Worm (Caenorhabditis elegans): Measurements from ENCODE around the gene hst-6.

The hst-6 gene

ce11 chrX:5279170-5279635 is 3.8 kb downstream of the hst-6 start, which contains the start of gene Y34B4A.2 (continued):
- TF ChIP-seq ztf-11 (tag; optimal IDR thresholded peaks at IDR 0.05) (no peak), lin-13 (GFP tag; optimal IDR thresholded peaks at IDR 0.05) (no peak), nhr-19 (GFP tag; conservative IDR thresholded peaks at IDR 0.05) (no peak), nhr-47 (tag; optimal IDR thresholded peaks at IDR 0.05) (peak; percentile 50), nhr-77 (tag; optimal IDR thresholded peaks at IDR 0.05) (no peak), elt-2 (tag; optimal IDR thresholded peaks at IDR 0.05) (peak; percentile 62), ceh-82 (tag; optimal IDR thresholded peaks at IDR 0.05) (no peak)

- no peak for TF ChIP-seq Y116A8C.19 (tag; optimal IDR thresholded peaks at IDR 0.05; ENCODE audit: borderline replicate concordance)
- no peak for TF ChIP-seq fos-1 (tag; optimal IDR thresholded peaks at IDR 0.05)
- no peak for TF ChIP-seq tlp-1 (tag; optimal IDR thresholded peaks at IDR 0.05)
- TF ChIP-seq ceh-90 (tag; optimal IDR thresholded peaks at IDR 0.05): no peak
- TF ChIP-seq ceh-82 (tag; optimal IDR thresholded peaks at IDR 0.05): no peak
- no peak for TF ChIP-seq sup-37 (GFP tag; optimal IDR thresholded peaks at IDR 0.05)
Measured at ce11 chrX:5279674-5280073, 4.3 kb downstream of the hst-6 start, which contains the start of gene rga-8. Gene rga-8 (minus strand): TSS chrX:5279774.

- TF ChIP-seq snu-23 (GFP tag; optimal IDR thresholded peaks at IDR 0.05): no peak
- no peak for TF ChIP-seq nhr-76 (tag; optimal IDR thresholded peaks at IDR 0.05)
- no peak for TF ChIP-seq lin-14 (GFP tag; optimal IDR thresholded peaks at IDR 0.05)
- TF ChIP-seq snpc-4 (tag; optimal IDR thresholded peaks at IDR 0.05): no peak
- TF ChIP-seq pag-3 (tag; optimal IDR thresholded peaks at IDR 0.05; ENCODE audit: borderline replicate concordance, insufficient read depth): no peak
- TF ChIP-seq zip-4 (GFP tag; optimal IDR thresholded peaks at IDR 0.05): no peak
- no peak for TF ChIP-seq sptf-1 (tag; optimal IDR thresholded peaks at IDR 0.05)
- no peak for TF ChIP-seq hlh-4 (tag; optimal IDR thresholded peaks at IDR 0.05)
- TF ChIP-seq ets-5 (GFP tag; IDR thresholded peaks at IDR 0.05): no peak
- no peak for TF ChIP-seq nhr-90 (tag; optimal IDR thresholded peaks at IDR 0.05; ENCODE audit: poor library complexity)
- TF ChIP-seq elt-3 (tag; optimal IDR thresholded peaks at IDR 0.05): no peak
- no peak for TF ChIP-seq lin-35 (GFP tag; optimal IDR thresholded peaks at IDR 0.05)
- TF ChIP-seq elt-2 (tag; optimal IDR thresholded peaks at IDR 0.05): no peak
- TF ChIP-seq mab-9 (GFP tag; IDR thresholded peaks at IDR 0.05): no peak
- TF ChIP-seq unc-130 (tag; optimal IDR thresholded peaks at IDR 0.05): no peak
- no peak for TF ChIP-seq unc-98 (GFP tag; IDR thresholded peaks at IDR 0.05)
- TF ChIP-seq fos-1 (tag; optimal IDR thresholded peaks at IDR 0.05): no peak
- no peak for TF ChIP-seq lir-3 (tag; optimal IDR thresholded peaks at IDR 0.05; ENCODE audit: poor library complexity)
- no peak for TF ChIP-seq hlh-17 (GFP tag; optimal IDR thresholded peaks at IDR 0.05; ENCODE audit: borderline replicate concordance)
Measured at ce11 chrX:5283531-5283930, 8.2 kb downstream of the hst-6 start, which contains the start of gene vps-41. Gene vps-41 (plus strand): TSS chrX:5283831.

- TF ChIP-seq fkh-10 (GFP tag; optimal IDR thresholded peaks at IDR 0.05): no peak
- TF ChIP-seq nhr-85 (tag): peak; percentile 18
- TF ChIP-seq ceh-63 (GFP tag; optimal IDR thresholded peaks at IDR 0.05): no peak
- TF ChIP-seq C34B4.2 (tag; optimal IDR thresholded peaks at IDR 0.05): no peak
Measured at ce11 chrX:5289106-5289505, 13.7 kb downstream of the hst-6 start.

- no peak for TF ChIP-seq elt-2 (tag; optimal IDR thresholded peaks at IDR 0.05)
- peak; percentile 59 for TF ChIP-seq lin-14 (GFP tag; optimal IDR thresholded peaks at IDR 0.05)
- no peak for TF ChIP-seq nhr-11 (tag; optimal IDR thresholded peaks at IDR 0.05)
- no peak for TF ChIP-seq snu-23 (GFP tag; optimal IDR thresholded peaks at IDR 0.05)
- no peak for TF ChIP-seq hlh-17 (GFP tag; optimal IDR thresholded peaks at IDR 0.05; ENCODE audit: borderline replicate concordance)
Measured at ce11 chrX:5293862-5294261, 18.5 kb downstream of the hst-6 start.

Measured in whole organism, L1 larva.